Worm (Caenorhabditis elegans) whole organism, midembryonic: Measurements from ENCODE around the gene scl-6.

Experiments
- T22C8.4 ChIP-seq: fragments of 200-800 bp; sonication (Bioruptor generic); IDR thresholded peaks from 2 replicates; pipeline ENCODE4 v1.3.6; 2022; ENCODE audit warnings: missing genetic modification characterization, missing compliant biosample characterization
- flt-1 ChIP-seq: fragments of 200-800 bp; sonication (Bioruptor generic); IDR thresholded peaks from 2 replicates; pipeline ENCODE4 v1.3.6; 2022; ENCODE audit warnings: missing genetic modification characterization, missing compliant biosample characterization
- klf-2 ChIP-seq: fragments of 200-800 bp; sonication (Bioruptor generic); conservative IDR thresholded peaks from 2 replicates; pipeline ENCODE4 v1.3.6; 2022; ENCODE audit warnings: missing genetic modification reagents, missing genetic modification characterization, missing compliant biosample characterization
- ref-1 ChIP-seq: fragments of 200-800 bp; sonication (Bioruptor generic); conservative IDR thresholded peaks from 2 replicates; pipeline ENCODE4 v1.3.6; 2022; ENCODE audit warnings: missing genetic modification reagents, missing genetic modification characterization, missing compliant biosample characterization
- tab-1 ChIP-seq: fragments of 200-800 bp; sonication (Bioruptor generic); IDR thresholded peaks from 2 replicates; pipeline ENCODE4 v1.3.6; 2022; ENCODE audit warnings: missing genetic modification characterization, missing compliant biosample characterization
- ztf-23 ChIP-seq: fragments of 200-800 bp; sonication (Bioruptor generic); IDR thresholded peaks from 2 replicates; pipeline ENCODE4 v1.3.6; 2022; ENCODE audit warnings: missing genetic modification reagents, missing genetic modification characterization, missing compliant biosample characterization

- TF ChIP-seq ztf-23 (no peak), flt-1 (no peak), klf-2 (GFP tag; lab: Robert Waterston, UW) (no peak), ref-1 (no peak), T22C8.4 (GFP tag; lab: Robert Waterston, UW) (no peak), tab-1 (GFP tag; lab: Robert Waterston, UW) (no peak)
Observed at ce11 chrIV:13057418-13057817, 11.1 kb upstream of the scl-6 start, which contains the start of gene scl-2.
